Worm (Caenorhabditis elegans): ENCODE measurements around the gene syx-5.

The syx-5 gene

ce11 chrV:11764373-11764954 lies at the start of gene syx-5, which contains the start of gene F55A11.1:
TSS of gene syx-5 (plus strand) at chrV:11764904.
TSS of gene F55A11.1 (minus strand) at chrV:11764385.
- TF ChIP-seq fos-1 (tag; optimal IDR thresholded peaks at IDR 0.05) (no peak), nhr-77 (tag; optimal IDR thresholded peaks at IDR 0.05) (no peak), lsy-12 (tag; optimal IDR thresholded peaks at IDR 0.05) (peak; percentile 95), pha-4 (tag; optimal IDR thresholded peaks at IDR 0.05) (peak; percentile 88), elt-1 (tag; optimal IDR thresholded peaks at IDR 0.05) (peak; percentile 36), nhr-12 (tag; optimal IDR thresholded peaks at IDR 0.05) (no peak), ceh-16 (tag; optimal IDR thresholded peaks at IDR 0.05) (no peak), R02D3.7 (tag; optimal IDR thresholded peaks at IDR 0.05) (peak; percentile 97), ceh-28 (tag; optimal IDR thresholded peaks at IDR 0.05) (peak; percentile 86), egl-27 (tag; optimal IDR thresholded peaks at IDR 0.05) (no peak), lin-15B (tag; optimal IDR thresholded peaks at IDR 0.05) (peak; percentile 83), nhr-76 (tag; optimal IDR thresholded peaks at IDR 0.05) (no peak), pqm-1 (tag; optimal IDR thresholded peaks at IDR 0.05) (peak; percentile 53), ceh-9 (tag; optimal IDR thresholded peaks at IDR 0.05) (no peak), unc-62 (GFP tag; optimal IDR thresholded peaks at IDR 0.05) (no peak), lin-39 (tag; optimal IDR thresholded peaks at IDR 0.05) (no peak), ama-1 (optimal IDR thresholded peaks at IDR 0.05) (no peak), snpc-4 (tag; optimal IDR thresholded peaks at IDR 0.05) (peak; percentile 89), mdl-1 (tag; optimal IDR thresholded peaks at IDR 0.05) (no peak), skn-1 (tag; optimal IDR thresholded peaks at IDR 0.05) (peak; percentile 20), nhr-11 (tag; optimal IDR thresholded peaks at IDR 0.05) (peak; percentile 14), nhr-43 (tag; optimal IDR thresholded peaks at IDR 0.05; ENCODE audit: poor library complexity, severe bottlenecking) (peak; percentile 82), nhr-25 (tag; optimal IDR thresholded peaks at IDR 0.05) (peak; percentile 49), fkh-2 (tag; optimal IDR thresholded peaks at IDR 0.05) (no peak), tbx-2 (tag; optimal IDR thresholded peaks at IDR 0.05) (peak; percentile 84), fkh-10 (GFP tag; optimal IDR thresholded peaks at IDR 0.05) (peak; percentile 86), nhr-237 (tag; optimal IDR thresholded peaks at IDR 0.05) (no peak), hmg-11 (tag; optimal IDR thresholded peaks at IDR 0.05) (peak; percentile 83), ztf-4 (tag; optimal IDR thresholded peaks at IDR 0.05) (no peak), ZK546.5 (tag; optimal IDR thresholded peaks at IDR 0.05) (no peak), nhr-67 (tag; optimal IDR thresholded peaks at IDR 0.05) (no peak), aly-2 (tag; optimal IDR thresholded peaks at IDR 0.05) (peak; percentile 7), nhr-23 (tag; optimal IDR thresholded peaks at IDR 0.05) (peak; percentile 84), nfya-1 (tag; optimal IDR thresholded peaks at IDR 0.05; ENCODE audit: insufficient read depth) (peak; percentile 94), sea-2 (GFP tag; optimal IDR thresholded peaks at IDR 0.05) (no peak), egl-5 (tag; optimal IDR thresholded peaks at IDR 0.05) (peak; percentile 10), jun-1 (tag; optimal IDR thresholded peaks at IDR 0.05) (peak; percentile 72), ztf-11 (tag; optimal IDR thresholded peaks at IDR 0.05) (no peak), daf-12 (tag; optimal IDR thresholded peaks at IDR 0.05) (no peak), elt-2 (tag; optimal IDR thresholded peaks at IDR 0.05) (peak; percentile 61), unc-39 (tag; optimal IDR thresholded peaks at IDR 0.05) (no peak), elt-3 (tag; optimal IDR thresholded peaks at IDR 0.05) (no peak), zag-1 (tag; optimal IDR thresholded peaks at IDR 0.05) (no peak), eor-1 (tag; optimal IDR thresholded peaks at IDR 0.05) (no peak), ceh-82 (tag; optimal IDR thresholded peaks at IDR 0.05) (peak; percentile 34), mml-1 (tag; optimal IDR thresholded peaks at IDR 0.05) (no peak), nhr-28 (tag; optimal IDR thresholded peaks at IDR 0.05) (no peak)
